Worm (Caenorhabditis elegans): ENCODE measurements around the gene C09E7.8.
"Not testable (repeated sequence)": the region's sequence is repeated elsewhere in the genome, so short reads cannot be mapped to it uniquely, and the experiment has no call there.

The C09E7.8 gene

ce11 chrIII:6578505-6578904 is 20.1 kb upstream of the C09E7.8 start, which contains the start of gene F27B3.6:
Gene F27B3.6 (minus strand): TSS chrIII:6578605.
- TF ChIP-seq spr-3 (GFP tag; optimal IDR thresholded peaks at IDR 0.05) (no peak), php-3 (GFP tag; IDR thresholded peaks at IDR 0.05) (no peak), nhr-42 (GFP tag; IDR thresholded peaks at IDR 0.05) (no peak), daf-12 (tag; optimal IDR thresholded peaks at IDR 0.05) (no peak), nhr-111 (GFP tag; optimal IDR thresholded peaks at IDR 0.05) (no peak), mxl-2 (GFP tag; conservative IDR thresholded peaks at IDR 0.05) (no peak), pha-4 (GFP tag; IDR thresholded peaks at IDR 0.05) (no peak), pha-4 (tag; optimal IDR thresholded peaks at IDR 0.05) (no peak), nhr-25 (tag; optimal IDR thresholded peaks at IDR 0.05; ENCODE audit: borderline replicate concordance, insufficient read depth) (no peak), mdt-29 (GFP tag; IDR thresholded peaks at IDR 0.05) (no peak), nhr-48 (tag; optimal IDR thresholded peaks at IDR 0.05) (no peak), lin-29 (GFP tag; IDR thresholded peaks at IDR 0.05) (no peak), ceh-44 (GFP tag; IDR thresholded peaks at IDR 0.05) (no peak), F44E2.7 (GFP tag; IDR thresholded peaks at IDR 0.05) (no peak), dmd-8 (GFP tag; IDR thresholded peaks at IDR 0.05) (no peak)

- TF ChIP-seq mep-1 (tag; optimal IDR thresholded peaks at IDR 0.05) (no peak), unc-62 (GFP tag; optimal IDR thresholded peaks at IDR 0.05 in 1 of 2) (peak in 1 of 2 experiments; percentile 55), unc-62 (tag; optimal IDR thresholded peaks at IDR 0.05) (no peak), F49E8.2 (tag; optimal IDR thresholded peaks at IDR 0.05; ENCODE audit: borderline replicate concordance) (no peak), hmg-1.1 (GFP tag; IDR thresholded peaks at IDR 0.05) (no peak)
Observed at ce11 chrIII:6577159-6577558, 18.8 kb upstream of the C09E7.8 start.

ce11 chrIII:6551187-6552058 is 7.0 kb downstream of the C09E7.8 start, which contains the start of gene C09E7.7:
Gene C09E7.7 (minus strand): TSS chrIII:6551243.
- peak in 1 of 2 experiments; percentile 63 for TF ChIP-seq unc-62 (GFP tag; optimal IDR thresholded peaks at IDR 0.05 in 1 of 2)
- not testable (repeated sequence) for TF ChIP-seq unc-62 (tag; optimal IDR thresholded peaks at IDR 0.05)
- TF ChIP-seq dmd-9 (GFP tag; IDR thresholded peaks at IDR 0.05) = peak; percentile 49; the same call in 1 of the 2 replicates
- TF ChIP-seq egl-43 (GFP tag; IDR thresholded peaks at IDR 0.05) = peak; percentile 66
- peak; percentile 7 for TF ChIP-seq dve-1 (tag; optimal IDR thresholded peaks at IDR 0.05; ENCODE audit: insufficient read depth)
- peak; percentile 48 for TF ChIP-seq dpl-1 (GFP tag; optimal IDR thresholded peaks at IDR 0.05)
- peak in 1 of 2 experiments; percentile 25 for TF ChIP-seq daf-16 (GFP tag; optimal IDR thresholded peaks at IDR 0.05)
- TF ChIP-seq daf-16 (tag; optimal IDR thresholded peaks at IDR 0.05) = peak; percentile 37
- peak; percentile 55 for TF ChIP-seq hlh-30 (tag; optimal IDR thresholded peaks at IDR 0.05; ENCODE audit: insufficient read depth)
- TF ChIP-seq nhr-102 (tag; optimal IDR thresholded peaks at IDR 0.05) = peak; percentile 14
- TF ChIP-seq hlh-11 (tag; optimal IDR thresholded peaks at IDR 0.05) = peak; percentile 69
- peak; percentile 71; the same call in 1 of the 2 replicates for TF ChIP-seq ctbp-1 (GFP tag; IDR thresholded peaks at IDR 0.05)
- peak; percentile 10 for TF ChIP-seq zfp-2 (tag; optimal IDR thresholded peaks at IDR 0.05)
- peak; percentile 6 for TF ChIP-seq lin-13 (GFP tag; optimal IDR thresholded peaks at IDR 0.05)
- peak; percentile 69 for TF ChIP-seq T26A8.4 (GFP tag; IDR thresholded peaks at IDR 0.05)
- TF ChIP-seq nhr-48 (tag; optimal IDR thresholded peaks at IDR 0.05) = peak; percentile 56
- peak; percentile 42; the same call in 1 of the 2 replicates for TF ChIP-seq zfp-3 (GFP tag; conservative IDR thresholded peaks at IDR 0.05)
- TF ChIP-seq vab-7 (GFP tag; IDR thresholded peaks at IDR 0.05) = peak; percentile 68
- TF ChIP-seq nhr-77 (tag; optimal IDR thresholded peaks at IDR 0.05) = peak; percentile 30
- TF ChIP-seq hif-1 (tag; optimal IDR thresholded peaks at IDR 0.05) = peak in 1 of 2 experiments; percentile 51
- 0 out of 2 replicates have a peak, but pooled peaks have one; percentile 14 for TF ChIP-seq Y48G9A.11 (GFP tag; IDR thresholded peaks at IDR 0.05)
- peak; percentile 57 for TF ChIP-seq T20F7.1 (GFP tag; optimal IDR thresholded peaks at IDR 0.05)
- peak; percentile 77 for TF ChIP-seq hmg-1.1 (GFP tag; IDR thresholded peaks at IDR 0.05)
- TF ChIP-seq saeg-2 (GFP tag; IDR thresholded peaks at IDR 0.05) = 0 out of 2 replicates have a peak, but pooled peaks have one; percentile 26
- peak; percentile 54; the same call in 1 of the 2 replicates for TF ChIP-seq D1046.2 (GFP tag; IDR thresholded peaks at IDR 0.05)
- TF ChIP-seq ceh-20 (GFP tag; IDR thresholded peaks at IDR 0.05) = peak; percentile 65; the same call in 1 of the 2 replicates
- peak; percentile 39 to 43 for TF ChIP-seq lsy-2 (tag; optimal IDR thresholded peaks at IDR 0.05)
- 0 out of 2 replicates have a peak, but pooled peaks have one; percentile 40 for TF ChIP-seq lin-29 (GFP tag; IDR thresholded peaks at IDR 0.05)
- TF ChIP-seq pha-4 (GFP tag; IDR thresholded peaks at IDR 0.05) = peak; percentile 55; the same call in 1 of the 2 replicates
- peak; percentile 22 for TF ChIP-seq pha-4 (tag; optimal IDR thresholded peaks at IDR 0.05)
- peak; percentile 85 for TF ChIP-seq nhr-42 (GFP tag; IDR thresholded peaks at IDR 0.05)

All from whole organism, L4 larva.